Worm (Caenorhabditis elegans) whole organism, L3 larva: Measurements from ENCODE around the gene gadr-4.

ENCODE experiments used
- R02D3.7 ChIP-seq: fragments of 150-350 bp; optimal IDR thresholded peaks from 2 replicates; lab custom pipeline; 2014; ENCODE audit warnings: missing biosample characterization, missing genetic modification characterization
- ZK546.5 ChIP-seq: sonication (generic microtip); optimal IDR thresholded peaks from 2 replicates; lab custom pipeline; 2017; ENCODE audit warnings: missing biosample characterization, missing genetic modification characterization
- aly-2 ChIP-seq: fragments of 150-350 bp; optimal IDR thresholded peaks from 2 replicates; lab custom pipeline; 2014; ENCODE audit warnings: missing biosample characterization, missing genetic modification characterization
- ama-1 ChIP-seq: fragments of 150-350 bp; optimal IDR thresholded peaks from 2 replicates; lab custom pipeline; 2018
- ceh-16 ChIP-seq: sonication (generic microtip); optimal IDR thresholded peaks from 2 replicates; lab custom pipeline; 2017; ENCODE audit warnings: missing biosample characterization, missing genetic modification characterization
- ceh-82 ChIP-seq: fragments of 150-350 bp; optimal IDR thresholded peaks from 2 replicates; lab custom pipeline; 2014; ENCODE audit warnings: missing biosample characterization, missing genetic modification characterization
- ceh-9 ChIP-seq: sonication (generic microtip); optimal IDR thresholded peaks from 2 replicates; lab custom pipeline; 2018; ENCODE audit warnings: missing biosample characterization, missing genetic modification characterization
- daf-12 ChIP-seq: fragments of 150-350 bp; optimal IDR thresholded peaks from 2 replicates; lab custom pipeline; 2014; ENCODE audit warnings: missing biosample characterization, missing genetic modification reagents, missing genetic modification characterization
- egl-27 ChIP-seq: sonication (generic microtip); optimal IDR thresholded peaks from 4 replicates; lab custom pipeline; 2017; ENCODE audit warnings: missing biosample characterization, missing genetic modification reagents, missing genetic modification characterization
- egl-5 ChIP-seq: fragments of 150-350 bp; optimal IDR thresholded peaks from 2 replicates; lab custom pipeline; 2017; ENCODE audit warnings: missing biosample characterization, missing genetic modification reagents, missing genetic modification characterization, inconsistent platforms
- elt-3 ChIP-seq, 3 experiments: fragments of 150-350 bp in 1 of 3; sonication (generic microtip) in 2 of 3; optimal IDR thresholded peaks; 2 replicates in 2 of 3; 4 replicates in 1 of 3; lab custom pipeline; 2014 to 2017; ENCODE audit warnings: missing biosample characterization in 3 of 3, missing genetic modification characterization in 3 of 3
- fkh-10 ChIP-seq: sonication (generic microtip); optimal IDR thresholded peaks from 2 replicates; lab custom pipeline; 2017; ENCODE audit warnings: missing biosample characterization, missing genetic modification reagents, missing genetic modification characterization
- fkh-2 ChIP-seq: fragments of 150-350 bp; optimal IDR thresholded peaks from 2 replicates; lab custom pipeline; 2014; ENCODE audit warnings: missing biosample characterization, missing genetic modification reagents, missing genetic modification characterization
- fos-1 ChIP-seq: fragments of 150-350 bp; optimal IDR thresholded peaks from 2 replicates; lab custom pipeline; 2014; ENCODE audit warnings: missing biosample characterization, missing genetic modification characterization
- hmg-11 ChIP-seq: sonication (generic microtip); optimal IDR thresholded peaks from 2 replicates; lab custom pipeline; 2016; ENCODE audit warnings: missing genetic modification characterization, missing compliant biosample characterization
- jun-1 ChIP-seq: fragments of 150-350 bp; optimal IDR thresholded peaks from 2 replicates; lab custom pipeline; 2014; ENCODE audit warnings: missing biosample characterization, missing genetic modification reagents, missing genetic modification characterization
- lin-15B ChIP-seq: fragments of 150-350 bp; optimal IDR thresholded peaks from 2 replicates; lab custom pipeline; 2014; ENCODE audit warnings: missing biosample characterization, missing genetic modification characterization
- lsy-12 ChIP-seq: sonication (generic microtip); optimal IDR thresholded peaks from 2 replicates; lab custom pipeline; 2016; ENCODE audit warnings: mild to moderate bottlenecking, missing genetic modification characterization, missing compliant biosample characterization
- nfya-1 ChIP-seq: sonication (generic microtip); optimal IDR thresholded peaks from 2 replicates; lab custom pipeline; 2017; ENCODE audit warnings: missing genetic modification characterization, mild to moderate bottlenecking, missing compliant biosample characterization, antibody characterized with exemption, moderate library complexity; ENCODE audit not compliant: insufficient read depth
- nhr-11 ChIP-seq: fragments of 150-350 bp; optimal IDR thresholded peaks from 2 replicates; lab custom pipeline; 2014; ENCODE audit warnings: missing biosample characterization, missing genetic modification characterization
- nhr-25 ChIP-seq: sonication (generic microtip); optimal IDR thresholded peaks from 2 replicates; lab custom pipeline; 2017; ENCODE audit warnings: missing biosample characterization, missing genetic modification characterization
- nhr-28 ChIP-seq: fragments of 150-350 bp; optimal IDR thresholded peaks from 2 replicates; lab custom pipeline; 2014; ENCODE audit warnings: missing biosample characterization, missing genetic modification characterization
- nhr-43 ChIP-seq: sonication (generic microtip); optimal IDR thresholded peaks from 2 replicates; lab custom pipeline; 2016; ENCODE audit warnings: mild to moderate bottlenecking, missing genetic modification characterization, missing compliant biosample characterization; ENCODE audit not compliant: poor library complexity, severe bottlenecking
- nhr-67 ChIP-seq: fragments of 150-350 bp; optimal IDR thresholded peaks from 2 replicates; lab custom pipeline; 2014; ENCODE audit warnings: missing biosample characterization, missing genetic modification characterization
- nhr-76 ChIP-seq: fragments of 150-350 bp; sonication (generic microtip); optimal IDR thresholded peaks from 5 replicates; lab custom pipeline; 2014; ENCODE audit warnings: missing biosample characterization, missing genetic modification characterization
- nhr-77 ChIP-seq: fragments of 150-350 bp; optimal IDR thresholded peaks from 2 replicates; lab custom pipeline; 2014; ENCODE audit warnings: missing biosample characterization, missing genetic modification characterization
- pqm-1 ChIP-seq: fragments of 150-350 bp; optimal IDR thresholded peaks from 2 replicates; lab custom pipeline; 2017; ENCODE audit warnings: missing biosample characterization, missing genetic modification characterization, inconsistent platforms
- sea-2 ChIP-seq: fragments of 150-350 bp; sonication (generic microtip); optimal IDR thresholded peaks from 4 replicates; lab custom pipeline; 2014; ENCODE audit warnings: missing biosample characterization, missing genetic modification reagents, missing genetic modification characterization
- snpc-4 ChIP-seq: fragments of 150-350 bp; optimal IDR thresholded peaks from 2 replicates; lab custom pipeline; 2014; ENCODE audit warnings: missing biosample characterization, missing genetic modification characterization
- tbx-2 ChIP-seq: sonication (generic microtip); optimal IDR thresholded peaks from 2 replicates; lab custom pipeline; 2016; ENCODE audit warnings: mild to moderate bottlenecking, missing genetic modification characterization, missing compliant biosample characterization
- unc-62 ChIP-seq: fragments of 150-350 bp; sonication (generic microtip); optimal IDR thresholded peaks from 4 replicates; lab custom pipeline; 2014; ENCODE audit warnings: missing biosample characterization, missing genetic modification reagents, missing genetic modification characterization
- ztf-11 ChIP-seq: fragments of 150-350 bp; optimal IDR thresholded peaks from 2 replicates; lab custom pipeline; 2014; ENCODE audit warnings: missing biosample characterization, missing genetic modification characterization
- ztf-4 ChIP-seq: fragments of 150-350 bp; optimal IDR thresholded peaks from 2 replicates; lab custom pipeline; 2014; ENCODE audit warnings: missing biosample characterization, missing genetic modification characterization

gadr-4 gene

ce11 chrII:4042696-4043095, 19.7 kb downstream of the gadr-4 start:
- TF ChIP-seq fkh-10 (no peak), ama-1 (peak; percentile 8)

- TF ChIP-seq lsy-12 = no peak
- TF ChIP-seq snpc-4 (tag; lab: Kevin White, UChicago) = no peak
- no peak for TF ChIP-seq nhr-77 (tag; lab: Kevin White, UChicago)
- no peak for TF ChIP-seq nhr-28 (tag; lab: Kevin White, UChicago)
- no peak for TF ChIP-seq R02D3.7 (tag; lab: Kevin White, UChicago)
- no peak for TF ChIP-seq nfya-1
- no peak for TF ChIP-seq fos-1 (tag; lab: Kevin White, UChicago)
- TF ChIP-seq sea-2 (GFP tag; lab: Kevin White, UChicago) = no peak
- TF ChIP-seq fkh-10 = no peak
- TF ChIP-seq nhr-76 (tag; lab: Kevin White, UChicago) = no peak
- TF ChIP-seq ztf-11 = no peak
- TF ChIP-seq pqm-1 (tag; lab: Kevin White, UChicago) = no peak
- TF ChIP-seq ceh-9 = no peak
These were observed 22.3 kb downstream of the gadr-4 start for ce11 chrII:4040066-4040465.

- TF ChIP-seq lsy-12 (no peak), unc-62 (GFP tag; lab: Kevin White, UChicago) (no peak)
These were observed 23.8 kb downstream of the gadr-4 start, which contains the start of gene pqn-48 for ce11 chrII:4038541-4038940. TSS of gene pqn-48 (plus strand) at chrII:4038884.

- no peak for TF ChIP-seq nhr-77 (tag; lab: Kevin White, UChicago)
- TF ChIP-seq aly-2 (tag; lab: Kevin White, UChicago) = no peak
- TF ChIP-seq nfya-1 = no peak
- TF ChIP-seq tbx-2 = no peak
- no peak for TF ChIP-seq nhr-67 (tag; lab: Kevin White, UChicago)
- TF ChIP-seq ama-1 = no peak
- TF ChIP-seq elt-3 (tag; optimal IDR thresholded peaks at IDR 0.05; lab: Kevin White, UChicago) = no peak
- no peak for TF ChIP-seq egl-5
- no peak for TF ChIP-seq lin-15B (tag; lab: Kevin White, UChicago)
- TF ChIP-seq nhr-11 = no peak
- no peak for TF ChIP-seq fkh-2 (tag; lab: Kevin White, UChicago)
- TF ChIP-seq jun-1 (tag; lab: Kevin White, UChicago) = no peak
- TF ChIP-seq R02D3.7 (tag; lab: Kevin White, UChicago) = no peak
- no peak for TF ChIP-seq egl-27 (tag; lab: Kevin White, UChicago)
- TF ChIP-seq unc-62 (GFP tag; lab: Kevin White, UChicago) = no peak
- TF ChIP-seq ceh-82 (tag; lab: Kevin White, UChicago) = no peak
- no peak for TF ChIP-seq fkh-10
- TF ChIP-seq nhr-25 (tag; lab: Kevin White, UChicago) = no peak
- no peak for TF ChIP-seq hmg-11
- no peak for TF ChIP-seq nhr-43 (tag; lab: Kevin White, UChicago)
These were observed 30.1 kb downstream of the gadr-4 start, which contains the start of gene K07D4.4 for ce11 chrII:4032293-4032692. TSS of gene K07D4.4 (minus strand) at chrII:4032393.

- TF ChIP-seq ceh-16 (tag; lab: Kevin White, UChicago) = no peak
- no peak for TF ChIP-seq fos-1 (tag; lab: Kevin White, UChicago)
- TF ChIP-seq nhr-28 (tag; lab: Kevin White, UChicago) = no peak
- TF ChIP-seq ztf-4 (tag; lab: Kevin White, UChicago) = no peak
- no peak for TF ChIP-seq fkh-10
- no peak for TF ChIP-seq daf-12 (tag; lab: Kevin White, UChicago)
These were observed 34.1 kb downstream of the gadr-4 start, which contains the start of gene K07D4.9 for ce11 chrII:4028276-4028675. TSS of gene K07D4.9 (plus strand) at chrII:4028576.

- TF ChIP-seq nhr-76 (tag; lab: Kevin White, UChicago) (no peak), ZK546.5 (tag; lab: Kevin White, UChicago) (no peak), lin-15B (tag; lab: Kevin White, UChicago) (no peak)
- TF ChIP-seq, all 47 proteins: peak for 0
These were observed 36.9 kb downstream of the gadr-4 start, which contains the start of gene K07D4.5 for ce11 chrII:4025462-4025861. TSS of gene K07D4.5 (minus strand) at chrII:4025562.
